Worm (Caenorhabditis elegans) whole organism, late embryonic: Measurements from ENCODE around the gene D1014.4.

Source experiments
- K02D7.2 ChIP-seq: sonication (generic microtip); optimal IDR thresholded peaks from 2 replicates; lab custom pipeline; 2017; ENCODE audit warnings: mild to moderate bottlenecking, missing genetic modification characterization, missing compliant biosample characterization
- T23F11.4 ChIP-seq: fragments of 200-800 bp; sonication (Bioruptor generic); optimal IDR thresholded peaks from 2 replicates; lab custom pipeline; 2018; ENCODE audit warnings: mild to moderate bottlenecking, missing genetic modification characterization, missing compliant biosample characterization
- ahr-1 ChIP-seq: sonication (generic microtip); optimal IDR thresholded peaks from 2 replicates; lab custom pipeline; 2016; ENCODE audit warnings: missing genetic modification characterization, missing compliant biosample characterization
- ama-1 ChIP-seq: fragments of 150-350 bp; optimal IDR thresholded peaks from 2 replicates; lab custom pipeline; 2014
- ceh-18 ChIP-seq: sonication (generic microtip); optimal IDR thresholded peaks from 2 replicates; lab custom pipeline; 2016; ENCODE audit warnings: missing genetic modification characterization, missing compliant biosample characterization
- ceh-31 ChIP-seq: sonication (generic microtip); optimal IDR thresholded peaks from 2 replicates; lab custom pipeline; 2016; ENCODE audit warnings: missing genetic modification characterization, missing compliant biosample characterization
- ceh-34 ChIP-seq: sonication (generic microtip); optimal IDR thresholded peaks from 2 replicates; lab custom pipeline; 2016; ENCODE audit warnings: mild to moderate bottlenecking, missing genetic modification characterization, missing compliant biosample characterization
- ceh-45 ChIP-seq: fragments of 200-800 bp; sonication (Bioruptor generic); IDR thresholded peaks from 2 replicates; pipeline ENCODE4 v1.3.6; 2022; ENCODE audit warnings: missing genetic modification reagents, missing genetic modification characterization, missing compliant biosample characterization
- ceh-6 ChIP-seq: fragments of 200-800 bp; sonication (Bioruptor generic); optimal IDR thresholded peaks from 2 replicates; lab custom pipeline; 2018; ENCODE audit warnings: mild to moderate bottlenecking, missing genetic modification characterization, missing compliant biosample characterization
- che-1 ChIP-seq: sonication (generic microtip); optimal IDR thresholded peaks from 2 replicates; lab custom pipeline; 2016; ENCODE audit warnings: mild to moderate bottlenecking, missing genetic modification characterization, missing compliant biosample characterization
- dmd-4 ChIP-seq: sonication (generic microtip); optimal IDR thresholded peaks from 2 replicates; lab custom pipeline; 2016; ENCODE audit warnings: borderline replicate concordance, missing genetic modification characterization, missing compliant biosample characterization
- dve-1 ChIP-seq: sonication (generic microtip); optimal IDR thresholded peaks from 2 replicates; lab custom pipeline; 2017; ENCODE audit warnings: antibody characterized with exemption, mild to moderate bottlenecking, missing genetic modification characterization, missing compliant biosample characterization
- elt-2 ChIP-seq: sonication (generic microtip); optimal IDR thresholded peaks from 2 replicates; lab custom pipeline; 2016; ENCODE audit warnings: missing genetic modification reagents, missing genetic modification characterization, missing compliant biosample characterization
- elt-4 ChIP-seq: sonication (generic microtip); optimal IDR thresholded peaks from 2 replicates; lab custom pipeline; 2016; ENCODE audit warnings: missing genetic modification characterization, missing compliant biosample characterization
- ets-4 ChIP-seq: sonication (generic microtip); optimal IDR thresholded peaks from 2 replicates; lab custom pipeline; 2016; ENCODE audit warnings: missing genetic modification characterization, missing compliant biosample characterization
- fkh-10 ChIP-seq: fragments of 150-350 bp; optimal IDR thresholded peaks from 2 replicates; lab custom pipeline; 2014; ENCODE audit warnings: missing biosample characterization, missing genetic modification reagents, missing genetic modification characterization
- hlh-15 ChIP-seq: sonication (generic microtip); optimal IDR thresholded peaks from 2 replicates; lab custom pipeline; 2016; ENCODE audit warnings: missing genetic modification characterization, missing compliant biosample characterization
- hlh-8 ChIP-seq: sonication (generic microtip); optimal IDR thresholded peaks from 2 replicates; lab custom pipeline; 2016; ENCODE audit warnings: missing genotype, missing genetic modification characterization, missing compliant biosample characterization
- mec-3 ChIP-seq: sonication (generic microtip); optimal IDR thresholded peaks from 2 replicates; lab custom pipeline; 2016; ENCODE audit warnings: borderline replicate concordance, missing genetic modification characterization, missing compliant biosample characterization
- nfya-1 ChIP-seq: sonication (generic microtip); optimal IDR thresholded peaks from 2 replicates; lab custom pipeline; 2017; ENCODE audit warnings: missing genetic modification characterization, mild to moderate bottlenecking, missing compliant biosample characterization, antibody characterized with exemption, moderate library complexity
- npax-4 ChIP-seq: sonication (generic microtip); optimal IDR thresholded peaks from 2 replicates; lab custom pipeline; 2016; ENCODE audit warnings: missing genetic modification characterization, missing compliant biosample characterization
- pag-3 ChIP-seq: sonication (generic microtip); optimal IDR thresholded peaks from 2 replicates; lab custom pipeline; 2016; ENCODE audit warnings: missing compliant biosample characterization, missing genetic modification characterization, borderline replicate concordance
- pat-9 ChIP-seq: fragments of 200-800 bp; sonication (Bioruptor generic); optimal IDR thresholded peaks from 2 replicates; lab custom pipeline; 2018; ENCODE audit warnings: mild to moderate bottlenecking, missing genetic modification characterization, moderate library complexity, missing compliant biosample characterization
- pax-1 ChIP-seq: fragments of 150-350 bp; optimal IDR thresholded peaks from 2 replicates; lab custom pipeline; 2014; ENCODE audit warnings: missing biosample characterization, missing genetic modification characterization
- pha-2 ChIP-seq: sonication (generic microtip); optimal IDR thresholded peaks from 2 replicates; lab custom pipeline; 2017; ENCODE audit warnings: mild to moderate bottlenecking, missing genetic modification characterization, missing compliant biosample characterization
- pha-4 ChIP-seq: fragments of 150-350 bp; optimal IDR thresholded peaks from 2 replicates; lab custom pipeline; 2018; ENCODE audit warnings: missing biosample characterization, missing genetic modification reagents, missing genetic modification characterization
- sox-2 ChIP-seq: fragments of 200-800 bp; sonication (Bioruptor generic); IDR thresholded peaks from 2 replicates; pipeline ENCODE4 v1.3.6; 2022; ENCODE audit warnings: missing genetic modification reagents, missing genetic modification characterization, missing compliant biosample characterization
- sox-4 ChIP-seq: sonication (generic microtip); optimal IDR thresholded peaks from 2 replicates; lab custom pipeline; 2017; ENCODE audit warnings: mild to moderate bottlenecking, missing genetic modification characterization, inconsistent platforms, missing compliant biosample characterization
- tbx-2 ChIP-seq: sonication (generic microtip); optimal IDR thresholded peaks from 2 replicates; lab custom pipeline; 2016; ENCODE audit warnings: missing genetic modification characterization, missing compliant biosample characterization
- unc-42 ChIP-seq: sonication (generic microtip); optimal IDR thresholded peaks from 2 replicates; lab custom pipeline; 2016; ENCODE audit warnings: missing genotype, missing genetic modification characterization, missing compliant biosample characterization
- unc-86 ChIP-seq: sonication (generic microtip); optimal IDR thresholded peaks from 2 replicates; lab custom pipeline; 2016; ENCODE audit warnings: missing genetic modification characterization, missing compliant biosample characterization
- ztf-16 ChIP-seq: sonication (generic microtip); optimal IDR thresholded peaks from 2 replicates; lab custom pipeline; 2017; ENCODE audit warnings: missing genetic modification characterization, missing compliant biosample characterization

The D1014.4 gene

DNA sequence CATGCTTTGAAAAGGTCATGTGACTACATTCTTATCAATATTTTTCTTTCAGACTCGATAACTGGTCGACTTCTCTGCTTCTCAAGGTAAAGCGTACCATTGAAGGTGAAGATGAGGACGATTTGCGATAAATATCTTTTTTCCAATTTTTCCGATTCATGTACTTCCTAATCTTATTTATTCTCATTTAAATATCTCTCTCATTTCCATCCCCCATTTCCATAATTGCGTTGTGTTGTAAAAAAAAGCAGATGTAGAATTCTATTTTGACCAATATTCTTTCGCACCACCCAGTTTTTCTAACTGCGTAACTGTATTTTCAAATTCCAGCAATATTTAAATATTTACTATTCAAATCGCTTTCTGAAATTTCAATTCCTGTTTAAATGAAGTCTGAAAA, at the start of gene D1014.4:
D1014.4 (plus strand) TSS at position 301 of the 400 bp plus-strand sequence.
- TF ChIP-seq hlh-15 (tag; lab: Kevin White, UChicago) (no peak), T23F11.4 (GFP tag; lab: Kevin White, UChicago) (no peak), hlh-8 (tag; lab: Kevin White, UChicago) (no peak)

DNA sequence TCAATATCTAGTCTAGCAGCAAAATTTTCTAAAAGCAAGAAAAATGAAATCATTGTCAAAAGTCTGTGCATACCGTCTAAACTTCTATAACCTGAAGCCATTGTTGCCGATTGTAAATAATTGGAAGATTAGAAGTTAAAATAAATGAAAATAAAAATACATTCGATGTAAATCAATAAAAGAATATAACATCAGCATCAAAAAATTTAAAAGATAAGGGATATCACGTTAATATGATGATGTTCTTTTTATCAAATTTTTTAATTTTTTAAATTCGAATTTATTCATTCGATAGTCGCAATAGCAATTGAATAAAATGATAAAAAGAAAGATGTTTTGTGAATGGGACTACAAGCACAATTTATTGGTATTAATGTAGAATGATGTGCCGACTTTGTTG, 47.9 kb upstream of the D1014.4 start, which contains the start of gene C09H5.7:
C09H5.7 (minus strand) TSS at position 101 of the 400 bp plus-strand sequence.
- TF ChIP-seq sox-2 (GFP tag; lab: Robert Waterston, UW) (no peak), pha-2 (no peak), unc-42 (no peak), ahr-1 (tag; lab: Kevin White, UChicago) (no peak), dve-1 (tag; lab: Kevin White, UChicago) (no peak), elt-4 (tag; lab: Kevin White, UChicago) (no peak), nfya-1 (no peak), pat-9 (tag; lab: Kevin White, UChicago) (no peak), ceh-34 (tag; lab: Kevin White, UChicago) (no peak), che-1 (tag; lab: Kevin White, UChicago) (no peak), ceh-6 (GFP tag; lab: Kevin White, UChicago) (no peak), elt-2 (tag; lab: Kevin White, UChicago) (no peak), pha-4 (tag; lab: Kevin White, UChicago) (no peak)

ce11 chrV:8090595-8090994, 42.4 kb upstream of the D1014.4 start, which contains the start of gene str-130:
str-130 (minus strand) TSS chrV:8090695.
- TF ChIP-seq tbx-2 (tag; lab: Kevin White, UChicago) (no peak), nfya-1 (no peak), sox-2 (GFP tag; lab: Robert Waterston, UW) (no peak), pag-3 (tag; lab: Kevin White, UChicago) (no peak), ztf-16 (tag; lab: Kevin White, UChicago) (no peak), sox-4 (tag; lab: Kevin White, UChicago) (no peak), npax-4 (tag; lab: Kevin White, UChicago) (no peak), ets-4 (no peak), ama-1 (lab: Kevin White, UChicago) (no peak), unc-86 (no peak), mec-3 (tag; lab: Kevin White, UChicago) (no peak), fkh-10 (GFP tag; lab: Kevin White, UChicago) (no peak), hlh-8 (tag; lab: Kevin White, UChicago) (no peak), unc-42 (no peak), ceh-6 (GFP tag; lab: Kevin White, UChicago) (no peak), dve-1 (tag; lab: Kevin White, UChicago) (no peak), elt-2 (tag; lab: Kevin White, UChicago) (no peak), T23F11.4 (GFP tag; lab: Kevin White, UChicago) (no peak)

DNA sequence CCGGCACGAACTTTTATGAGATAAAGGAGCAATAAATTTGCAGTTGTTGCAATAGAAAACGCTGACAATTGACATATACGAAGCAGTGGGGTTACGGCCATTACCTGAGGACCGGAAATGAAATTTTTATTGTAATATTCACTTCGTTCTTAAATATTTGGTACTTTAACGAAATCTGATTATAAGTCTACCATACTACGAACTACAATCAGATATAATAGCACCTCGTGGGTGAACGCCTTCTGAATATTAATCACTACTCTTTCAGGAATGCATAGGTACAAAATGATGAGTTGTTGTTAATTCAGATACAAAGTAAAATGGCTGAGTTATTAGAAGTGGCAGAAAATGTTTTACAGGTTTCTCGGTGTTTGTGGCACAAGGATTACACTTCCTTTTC, 40.6 kb upstream of the D1014.4 start, which contains the start of gene str-129:
str-129 (minus strand) TSS at position 101 of the 400 bp plus-strand sequence.
- TF ChIP-seq ceh-31: no peak
- no peak for TF ChIP-seq pag-3 (tag; lab: Kevin White, UChicago)
- no peak for TF ChIP-seq dmd-4 (tag; lab: Kevin White, UChicago)
- TF ChIP-seq pha-4 (tag; lab: Kevin White, UChicago): no peak
- TF ChIP-seq pha-2: no peak
- no peak for TF ChIP-seq elt-4 (tag; lab: Kevin White, UChicago)
- no peak for TF ChIP-seq elt-2 (tag; lab: Kevin White, UChicago)

DNA sequence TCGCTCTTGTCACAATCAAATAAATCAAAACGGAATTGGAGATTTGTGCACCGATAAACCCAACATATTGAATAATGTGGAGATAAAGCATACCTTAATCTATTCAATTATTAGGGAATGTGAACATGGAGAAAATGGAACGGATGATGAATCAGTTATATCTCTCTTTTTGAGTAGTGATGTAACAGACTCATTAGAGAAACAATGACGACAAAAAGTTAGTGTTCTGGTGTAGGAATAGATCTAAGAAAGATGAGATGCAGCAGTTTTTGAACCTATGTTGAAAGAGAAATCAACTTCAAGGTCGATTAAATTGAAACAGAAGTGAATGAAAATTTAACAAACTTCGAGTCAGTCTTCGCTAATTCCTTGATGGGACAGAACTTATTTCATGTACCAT, 37.6 kb upstream of the D1014.4 start, which contains the start of gene str-146:
str-146 (minus strand) TSS at position 101 of the 400 bp plus-strand sequence.
- TF ChIP-seq ceh-18 (tag; lab: Kevin White, UChicago) (no peak), elt-4 (tag; lab: Kevin White, UChicago) (no peak), ahr-1 (tag; lab: Kevin White, UChicago) (no peak), dve-1 (tag; lab: Kevin White, UChicago) (no peak), ceh-6 (GFP tag; lab: Kevin White, UChicago) (no peak), K02D7.2 (no peak), ceh-45 (GFP tag; lab: Robert Waterston, UW) (no peak), pag-3 (tag; lab: Kevin White, UChicago) (no peak), pha-2 (no peak), pax-1 (no peak)
- TF ChIP-seq, all 69 proteins: peak for 0
